Fruit fly (Drosophila melanogaster): ENCODE data around the gene Prosalpha4.

The Prosalpha4 gene

dm6 chrX:16320197-16320921 is 44.3 kb downstream of the Prosalpha4 start, which contains the start of gene Cyp1 (continued):
- 0 out of 3 replicates have a peak, but pooled peaks have one; percentile 40 for TF ChIP-seq jigr1 (GFP tag; IDR thresholded peaks at IDR 0.05)
- peak; percentile 74 for TF ChIP-seq CG34224 (GFP tag; IDR thresholded peaks at IDR 0.05; ENCODE audit: partially characterized antibody)
- peak; percentile 19 for TF ChIP-seq tup (GFP tag; optimal IDR thresholded peaks at IDR 0.05)
- TF ChIP-seq CG7372 (GFP tag; IDR thresholded peaks at IDR 0.05): peak; percentile 38; the same call in 1 of the 2 replicates
- TF ChIP-seq CG34422 (GFP tag; IDR thresholded peaks at IDR 0.05): peak; percentile 58; the same call in 1 of the 3 replicates
- TF ChIP-seq pros (GFP tag; optimal IDR thresholded peaks at IDR 0.05): no peak
- peak; percentile 90 for TF ChIP-seq CG1603 (tag; optimal IDR thresholded peaks at IDR 0.05)
- 0 out of 2 replicates have a peak, but pooled peaks have one; percentile 23 for TF ChIP-seq CG4404 (GFP tag; IDR thresholded peaks at IDR 0.05)
- TF ChIP-seq Taf1 (GFP tag; IDR thresholded peaks at IDR 0.05): peak; percentile 6; the same call in 1 of the 2 replicates
- peak; percentile 27 for TF ChIP-seq CG17802 (tag; optimal IDR thresholded peaks at IDR 0.05)
- TF ChIP-seq stc (GFP tag; IDR thresholded peaks at IDR 0.05): 0 out of 2 replicates have a peak, but pooled peaks have one; percentile 31
- peak; percentile 81 for TF ChIP-seq chm (GFP tag; IDR thresholded peaks at IDR 0.05)
- TF ChIP-seq lmd (GFP tag; IDR thresholded peaks at IDR 0.05): peak; percentile 55
- peak; percentile 49; the same call in 1 of the 2 replicates for TF ChIP-seq sna (GFP tag; IDR thresholded peaks at IDR 0.05; ENCODE audit: partially characterized antibody)
- peak; percentile 34 for TF ChIP-seq NfI (GFP tag; optimal IDR thresholded peaks at IDR 0.05)
- TF ChIP-seq Awh (GFP tag; IDR thresholded peaks at IDR 0.05): 0 out of 2 replicates have a peak, but pooled peaks have one; percentile 33
- TF ChIP-seq CG3995 (GFP tag; optimal IDR thresholded peaks at IDR 0.05): peak; percentile 95
- no peak for TF ChIP-seq CG12155 (GFP tag; optimal IDR thresholded peaks at IDR 0.05)
- TF ChIP-seq Atf-2 (GFP tag; optimal IDR thresholded peaks at IDR 0.05): no peak
- 0 out of 2 replicates have a peak, but pooled peaks have one; percentile 25 for TF ChIP-seq CG4730 (GFP tag; IDR thresholded peaks at IDR 0.05)
- TF ChIP-seq Dp (GFP tag; optimal IDR thresholded peaks at IDR 0.05): peak; percentile 51
- peak; percentile 82 for TF ChIP-seq MESR4 (GFP tag; optimal IDR thresholded peaks at IDR 0.05)
- peak; percentile 30; the same call in 1 of the 2 replicates for TF ChIP-seq CG31224 (GFP tag; IDR thresholded peaks at IDR 0.05)
- peak; percentile 28; the same call in 1 of the 2 replicates for TF ChIP-seq CG8765 (GFP tag; IDR thresholded peaks at IDR 0.05)
- peak; percentile 73 for TF ChIP-seq tna (GFP tag; IDR thresholded peaks at IDR 0.05; ENCODE audit: partially characterized antibody)
- peak; percentile 61 for TF ChIP-seq CG17361 (GFP tag; IDR thresholded peaks at IDR 0.05)
- TF ChIP-seq HmgD (GFP tag; optimal IDR thresholded peaks at IDR 0.05): peak; percentile 4
- no peak for TF ChIP-seq pho (GFP tag; optimal IDR thresholded peaks at IDR 0.05)
- peak; percentile 24 for TF ChIP-seq CG8290 (GFP tag; optimal IDR thresholded peaks at IDR 0.05)
- TF ChIP-seq CG8290 (tag; optimal IDR thresholded peaks at IDR 0.05): peak; percentile 0 to 80
- TF ChIP-seq ewg (GFP tag; optimal IDR thresholded peaks at IDR 0.05): peak; percentile 12
- TF ChIP-seq NC2β (GFP tag; optimal IDR thresholded peaks at IDR 0.05): peak; percentile 10
- peak; percentile 58; the same call in 1 of the 2 replicates for TF ChIP-seq CG3847 (GFP tag; IDR thresholded peaks at IDR 0.05)
- peak; percentile 32 for TF ChIP-seq CG14710 (tag; optimal IDR thresholded peaks at IDR 0.05)
- 0 out of 3 replicates have a peak, but pooled peaks have one; percentile 66 for TF ChIP-seq CG11456 (GFP tag; IDR thresholded peaks at IDR 0.05)
- 0 out of 2 replicates have a peak, but pooled peaks have one; percentile 31 for TF ChIP-seq Ada2b (GFP tag; IDR thresholded peaks at IDR 0.05)
- peak; percentile 70 for TF ChIP-seq CG14667 (GFP tag; IDR thresholded peaks at IDR 0.05)
- TF ChIP-seq klu (GFP tag; IDR thresholded peaks at IDR 0.05): 0 out of 2 replicates have a peak, but pooled peaks have one; percentile 23
- TF ChIP-seq Optix (GFP tag; IDR thresholded peaks at IDR 0.05): peak; percentile 25; the same call in 1 of the 3 replicates
- TF ChIP-seq CG11723 (GFP tag; optimal IDR thresholded peaks at IDR 0.05): peak; percentile 51
- peak; percentile 46 for TF ChIP-seq CG5953 (GFP tag; IDR thresholded peaks at IDR 0.05)
- peak; percentile 18 for TF ChIP-seq mam (GFP tag; optimal IDR thresholded peaks at IDR 0.05)
- TF ChIP-seq abd-A (tag; optimal IDR thresholded peaks at IDR 0.05): no peak
- TF ChIP-seq CG13287 (GFP tag; IDR thresholded peaks at IDR 0.05; ENCODE audit: partially characterized antibody): peak; percentile 77
- TF ChIP-seq D19B (GFP tag; optimal IDR thresholded peaks at IDR 0.05): no peak
- TF ChIP-seq CG17186 (GFP tag; optimal IDR thresholded peaks at IDR 0.05): peak; percentile 90
- 0 out of 3 replicates have a peak, but pooled peaks have one; percentile 42 for TF ChIP-seq Doc3 (GFP tag; IDR thresholded peaks at IDR 0.05; ENCODE audit: partially characterized antibody)
- TF ChIP-seq CG8924 (tag; optimal IDR thresholded peaks at IDR 0.05): peak; percentile 10
